Fruit fly (Drosophila melanogaster) whole organism: Measurements from ENCODE around the gene CG17929.

ENCODE experiments used
- CG8478 ChIP-seq: fragments of >200 bp; optimal IDR thresholded peaks from 2 replicates; lab custom pipeline; 2018; ENCODE audit warnings: inconsistent platforms
- psq ChIP-seq: fragments of >200 bp; optimal IDR thresholded peaks from 2 replicates; lab custom pipeline; 2017
- usp ChIP-seq: fragments of >200 bp; optimal IDR thresholded peaks from 2 replicates; lab custom pipeline; 2017; ENCODE audit warnings: missing biosample characterization, missing genetic modification characterization, mixed read lengths

DNA sequence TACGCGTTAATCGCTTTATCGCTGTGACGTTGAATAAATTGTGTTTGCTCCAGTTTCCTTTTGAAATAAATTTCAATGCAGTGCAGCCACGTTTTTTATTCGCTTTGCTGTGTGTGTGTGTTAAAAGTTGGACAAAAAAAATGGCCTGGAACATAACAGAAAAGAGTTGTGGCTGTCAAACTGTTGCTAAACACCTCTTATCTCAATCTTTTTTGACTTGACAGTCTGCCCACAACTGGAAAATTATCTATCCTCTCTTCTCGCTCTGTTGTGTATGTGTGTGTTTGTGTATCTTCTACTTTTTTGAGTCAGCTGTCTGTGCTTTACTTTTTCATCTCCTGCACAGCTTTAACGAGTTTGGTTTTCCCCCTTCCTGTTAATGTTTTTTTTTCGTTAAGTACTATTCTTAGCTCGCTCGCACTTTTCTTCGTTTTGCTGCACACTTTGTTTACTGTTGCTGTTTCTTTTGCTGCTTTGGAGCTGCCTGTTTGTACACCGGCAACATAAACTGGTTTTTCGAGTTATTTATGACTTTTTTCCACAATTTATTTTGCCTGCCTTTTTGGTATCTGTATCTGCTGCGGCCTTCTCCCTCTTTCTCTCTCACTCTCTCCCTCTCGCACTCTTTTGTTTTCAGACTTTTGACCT is 44.1 kb upstream of the CG17929 start:
- TF ChIP-seq usp (GFP tag; lab: Kevin White, UChicago), result no peak
- TF ChIP-seq psq (lab: Kevin White, UChicago), result no peak
- TF ChIP-seq CG8478, result no peak
